Fruit fly (Drosophila melanogaster) whole organism, embryonic: ENCODE measurements around the gene Srr.
A peak's percentile ranks its signal among the peaks of the same experiment; 100 is the strongest.

Source experiments
- Atf-2 ChIP-seq: fragments of 200-800 bp; sonication (Bioruptor generic); optimal IDR thresholded peaks from 2 replicates; lab custom pipeline; 2016; ENCODE audit warnings: missing biosample characterization, missing genetic modification characterization
- Atf3 ChIP-seq: fragments of 200-800 bp; sonication (Bioruptor generic); optimal IDR thresholded peaks from 3 replicates; lab custom pipeline; 2016; ENCODE audit warnings: missing biosample characterization, missing genetic modification characterization
- Bgb ChIP-seq: fragments of 200-800 bp; sonication (Bioruptor generic); IDR thresholded peaks from 2 replicates; pipeline ENCODE4 v1.3.6; 2022; ENCODE audit warnings: missing biosample characterization, missing genetic modification characterization; ENCODE audit not compliant: partially characterized antibody
- CG10431 ChIP-seq: fragments of 200-800 bp; sonication (Bioruptor generic); optimal IDR thresholded peaks from 3 replicates; lab custom pipeline; 2018; ENCODE audit warnings: missing biosample characterization, mild to moderate bottlenecking, missing genetic modification characterization
- CG11093 ChIP-seq: fragments of 200-800 bp; sonication (Bioruptor generic); IDR thresholded peaks from 3 replicates; pipeline ENCODE4 v1.3.6; 2022; ENCODE audit warnings: missing biosample characterization, missing genetic modification characterization
- CG12659 ChIP-seq: fragments of 200-800 bp; sonication (Bioruptor generic); optimal IDR thresholded peaks from 3 replicates; lab custom pipeline; 2017; ENCODE audit warnings: mild to moderate bottlenecking, missing biosample characterization, missing genetic modification reagents, missing genetic modification characterization
- CG14014 ChIP-seq: fragments of 200-800 bp; sonication (Bioruptor generic); IDR thresholded peaks from 2 replicates; pipeline ENCODE4 v1.3.6; 2022; ENCODE audit warnings: missing biosample characterization, missing genetic modification characterization
- CG15514 ChIP-seq: fragments of 200-800 bp; sonication (Bioruptor generic); optimal IDR thresholded peaks from 3 replicates; lab custom pipeline; 2017; ENCODE audit warnings: missing biosample characterization, missing genetic modification characterization, mild to moderate bottlenecking, moderate library complexity, missing genetic modification reagents
- CG17361 ChIP-seq: fragments of 200-800 bp; sonication (Bioruptor generic); IDR thresholded peaks from 3 replicates; pipeline ENCODE4 v1.3.6; 2022; ENCODE audit warnings: missing biosample characterization, missing genetic modification characterization
- CG17912 ChIP-seq: fragments of 200-800 bp; sonication (Bioruptor generic); optimal IDR thresholded peaks from 2 replicates; lab custom pipeline; 2018; ENCODE audit warnings: missing biosample characterization, mild to moderate bottlenecking, missing genetic modification characterization
- CG1832 ChIP-seq: fragments of 200-800 bp; sonication (Bioruptor generic); optimal IDR thresholded peaks from 2 replicates; lab custom pipeline; 2017; ENCODE audit warnings: missing biosample characterization, mild to moderate bottlenecking, missing genetic modification characterization, inconsistent platforms
- CG34224 ChIP-seq: fragments of 200-800 bp; sonication (Bioruptor generic); IDR thresholded peaks from 3 replicates; pipeline ENCODE4 v1.3.6; 2022; ENCODE audit warnings: missing biosample characterization, missing genetic modification characterization; ENCODE audit not compliant: partially characterized antibody
- CG4404 ChIP-seq: fragments of 200-800 bp; sonication (Bioruptor generic); IDR thresholded peaks from 2 replicates; pipeline ENCODE4 v1.3.6; 2022; ENCODE audit warnings: missing biosample characterization, missing genetic modification characterization
- CG7963 ChIP-seq: fragments of 200-800 bp; sonication (Bioruptor generic); IDR thresholded peaks from 3 replicates; pipeline ENCODE4 v1.3.6; 2022; ENCODE audit warnings: missing biosample characterization, missing genetic modification characterization; ENCODE audit not compliant: partially characterized antibody
- CG9876 ChIP-seq: fragments of 200-800 bp; sonication (Bioruptor generic); optimal IDR thresholded peaks from 2 replicates; lab custom pipeline; 2016; ENCODE audit warnings: missing biosample characterization, missing genetic modification characterization
- CG9932 ChIP-seq: fragments of 200-800 bp; sonication (Bioruptor generic); IDR thresholded peaks from 2 replicates; pipeline ENCODE4 v1.3.6; 2022; ENCODE audit warnings: missing biosample characterization, missing genetic modification characterization
- CoRest ChIP-seq: fragments of 200-800 bp; sonication (Bioruptor generic); optimal IDR thresholded peaks from 3 replicates; lab custom pipeline; 2018; ENCODE audit warnings: missing biosample characterization, mild to moderate bottlenecking, missing genetic modification characterization, moderate library complexity
- Dek ChIP-seq: fragments of 200-800 bp; sonication (Bioruptor generic); optimal IDR thresholded peaks from 3 replicates; lab custom pipeline; 2019; ENCODE audit warnings: missing biosample characterization, mild to moderate bottlenecking, missing genetic modification characterization, moderate library complexity
- E2f1 ChIP-seq: fragments of 200-800 bp; sonication (Bioruptor generic); IDR thresholded peaks from 2 replicates; pipeline ENCODE4 v1.3.6; 2022; ENCODE audit warnings: missing biosample characterization, missing genetic modification characterization
- Ets97D ChIP-seq: fragments of 200-800 bp; sonication (Bioruptor generic); optimal IDR thresholded peaks from 3 replicates; lab custom pipeline; 2016; ENCODE audit warnings: missing biosample characterization, missing genetic modification characterization
- Gsc ChIP-seq: fragments of 200-800 bp; sonication (Bioruptor generic); IDR thresholded peaks from 2 replicates; pipeline ENCODE4 v1.3.6; 2022; ENCODE audit warnings: missing biosample characterization, missing genetic modification characterization
- HLH4C ChIP-seq: fragments of 200-800 bp; sonication (Bioruptor generic); IDR thresholded peaks from 3 replicates; pipeline ENCODE4 v1.3.6; 2022; ENCODE audit warnings: missing biosample characterization, missing genetic modification characterization; ENCODE audit not compliant: partially characterized antibody
- Lhr ChIP-seq: fragments of 200-800 bp; sonication (Bioruptor generic); optimal IDR thresholded peaks from 3 replicates; lab custom pipeline; 2017; ENCODE audit warnings: mild to moderate bottlenecking, missing biosample characterization, missing genetic modification reagents, missing genetic modification characterization
- MBD-R2 ChIP-seq: fragments of 200-800 bp; sonication (Bioruptor generic); IDR thresholded peaks from 2 replicates; pipeline ENCODE4 v1.3.6; 2022; ENCODE audit warnings: missing biosample characterization, missing genetic modification characterization
- MESR4 ChIP-seq: fragments of 200-800 bp; sonication (Bioruptor generic); optimal IDR thresholded peaks from 2 replicates; lab custom pipeline; 2018; ENCODE audit warnings: missing biosample characterization, mild to moderate bottlenecking, missing genetic modification characterization, moderate library complexity
- Mrtf ChIP-seq: fragments of 200-800 bp; sonication (Bioruptor generic); IDR thresholded peaks from 3 replicates; pipeline ENCODE4 v1.3.6; 2022; ENCODE audit warnings: missing biosample characterization, missing genetic modification characterization
- Oaz ChIP-seq: fragments of 200-800 bp; sonication (Bioruptor generic); IDR thresholded peaks from 2 replicates; pipeline ENCODE4 v1.3.6; 2022; ENCODE audit warnings: missing biosample characterization, missing genetic modification characterization
- Optix ChIP-seq: fragments of 200-800 bp; sonication (Bioruptor generic); IDR thresholded peaks from 3 replicates; pipeline ENCODE4 v1.3.6; 2022; ENCODE audit warnings: missing biosample characterization, missing genetic modification characterization
- Sry-δ ChIP-seq: fragments of 200-800 bp; sonication (Bioruptor generic); optimal IDR thresholded peaks from 2 replicates; lab custom pipeline; 2016; ENCODE audit warnings: missing biosample characterization, missing genetic modification characterization
- Usf ChIP-seq: fragments of 200-800 bp; sonication (Bioruptor generic); optimal IDR thresholded peaks from 2 replicates; lab custom pipeline; 2017; ENCODE audit warnings: missing genotype, missing biosample characterization, missing genetic modification characterization
- ash1 ChIP-seq: fragments of 200-800 bp; sonication (Bioruptor generic); optimal IDR thresholded peaks from 2 replicates; lab custom pipeline; 2018; ENCODE audit warnings: missing biosample characterization, mild to moderate bottlenecking, missing genetic modification characterization
- chm ChIP-seq: fragments of 200-800 bp; sonication (Bioruptor generic); IDR thresholded peaks from 2 replicates; pipeline ENCODE4 v1.3.6; 2022; ENCODE audit warnings: missing biosample characterization, missing genetic modification characterization
- crp ChIP-seq, 2 experiments: fragments of 200-800 bp; sonication (Bioruptor generic); optimal IDR thresholded peaks; 2 replicates in 1 of 2; 3 replicates in 1 of 2; lab custom pipeline; 2017; ENCODE audit warnings: missing biosample characterization in 2 of 2, missing genetic modification characterization in 2 of 2, mild to moderate bottlenecking in 1 of 2, moderate library complexity in 1 of 2
- dysf ChIP-seq: fragments of 200-800 bp; sonication (Bioruptor generic); IDR thresholded peaks from 3 replicates; pipeline ENCODE4 v1.3.6; 2022; ENCODE audit warnings: missing biosample characterization, missing genetic modification characterization
- eyg ChIP-seq: fragments of 200-800 bp; sonication (Bioruptor generic); optimal IDR thresholded peaks from 3 replicates; lab custom pipeline; 2016; ENCODE audit warnings: missing biosample characterization, missing genetic modification characterization
- jumu ChIP-seq: fragments of 200-800 bp; sonication (Bioruptor generic); optimal IDR thresholded peaks from 3 replicates; lab custom pipeline; 2016; ENCODE audit warnings: missing biosample characterization, missing genetic modification characterization
- lbe ChIP-seq: fragments of 200-800 bp; sonication (Bioruptor generic); optimal IDR thresholded peaks from 2 replicates; lab custom pipeline; 2016; ENCODE audit warnings: missing biosample characterization, mild to moderate bottlenecking, missing genetic modification characterization
- lov ChIP-seq, 2 experiments: fragments of 200-800 bp in 1 of 2; fragments of >200 bp in 1 of 2; sonication (Bioruptor generic) in 1 of 2; IDR thresholded peaks in 1 of 2; optimal IDR thresholded peaks in 1 of 2; 2 replicates in 1 of 2; 3 replicates in 1 of 2; pipeline versions ENCODE4 v1.3.6 to Lab custom; 2017 to 2022; ENCODE audit warnings: missing biosample characterization in 1 of 2, missing genetic modification characterization in 1 of 2
- luna ChIP-seq: fragments of 200-800 bp; sonication (Bioruptor generic); optimal IDR thresholded peaks from 2 replicates; lab custom pipeline; 2016; ENCODE audit warnings: missing biosample characterization, missing genetic modification characterization
- otp ChIP-seq: fragments of 200-800 bp; sonication (Bioruptor generic); IDR thresholded peaks from 3 replicates; pipeline ENCODE4, ENCODE4 v1.3.6; 2022; ENCODE audit warnings: missing biosample characterization, missing genetic modification characterization
- pan ChIP-seq, 4 experiments: fragments of >200 bp in 3 of 4; fragments of 200-800 bp in 1 of 4; sonication (Bioruptor generic) in 1 of 4; optimal IDR thresholded peaks in 3 of 4; IDR thresholded peaks in 1 of 4; 2 replicates each; pipeline versions ENCODE4 v1.3.6 to Lab custom; 2017 to 2022; ENCODE audit warnings: missing biosample characterization in 2 of 4, missing genetic modification characterization in 2 of 4, mixed read lengths in 1 of 4
- sob ChIP-seq: fragments of 200-800 bp; sonication (Bioruptor generic); IDR thresholded peaks from 2 replicates; pipeline ENCODE4 v1.3.6; 2022; ENCODE audit warnings: missing biosample characterization, missing genetic modification characterization
- trem ChIP-seq: fragments of 200-800 bp; optimal IDR thresholded peaks from 3 replicates; lab custom pipeline; 2019; ENCODE audit warnings: missing biosample characterization, mild to moderate bottlenecking, missing genetic modification characterization, moderate library complexity
- tup ChIP-seq: fragments of 200-800 bp; sonication (Bioruptor generic); optimal IDR thresholded peaks from 2 replicates; lab custom pipeline; 2016; ENCODE audit warnings: missing biosample characterization, mild to moderate bottlenecking, missing genetic modification characterization, moderate library complexity

The Srr gene

DNA sequence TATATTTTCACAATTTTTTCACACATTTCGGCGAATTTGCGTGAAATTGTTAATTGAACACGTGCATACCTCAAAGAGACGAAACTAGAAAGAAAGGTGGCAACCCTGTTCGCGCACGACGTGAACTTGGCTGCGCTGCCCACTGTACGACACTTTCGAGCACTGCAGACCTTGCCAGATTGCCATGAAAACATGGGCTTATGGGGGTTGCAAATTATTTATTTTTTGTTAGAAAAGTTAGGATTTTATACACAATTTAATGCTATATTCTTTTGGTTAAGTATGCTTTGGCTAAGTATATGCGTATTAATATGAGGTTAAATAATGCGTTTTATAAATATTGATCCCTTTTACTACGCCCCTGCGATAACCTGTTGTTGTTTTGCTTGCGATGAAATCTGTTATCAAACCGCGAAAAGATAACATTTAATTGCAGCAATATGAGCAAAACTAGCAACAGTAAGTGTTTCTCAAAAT lies 36.0 kb downstream of the Srr start, which contains the start of the genes RpL34b and CG8132 (continued):
- TF ChIP-seq Lhr (GFP tag; lab: Kevin White, UChicago), result peak; percentile 97
- TF ChIP-seq CG12659 (GFP tag; lab: Kevin White, UChicago), result peak; percentile 99
- TF ChIP-seq CG11093 (GFP tag; lab: Robert Waterston, UW), result peak; percentile 88
- TF ChIP-seq CG14014 (GFP tag; lab: Robert Waterston, UW), result peak; percentile 94
- peak; percentile 91 for TF ChIP-seq lbe (GFP tag; lab: Kevin White, UChicago)
- TF ChIP-seq CG1832 (GFP tag; lab: Kevin White, UChicago), result no peak
- TF ChIP-seq crp (GFP tag; optimal IDR thresholded peaks at IDR 0.05; lab: Kevin White, UChicago), result peak in 1 of 2 experiments; percentile 76
- peak; percentile 92 for TF ChIP-seq tup (GFP tag; lab: Kevin White, UChicago)
- TF ChIP-seq CG7963 (GFP tag; lab: Robert Waterston, UW), result no peak
- peak; percentile 97 for TF ChIP-seq MBD-R2 (GFP tag; lab: Robert Waterston, UW)
- TF ChIP-seq Atf3 (GFP tag; lab: Kevin White, UChicago), result peak; percentile 95
- peak; percentile 97 for TF ChIP-seq sob (GFP tag; lab: Robert Waterston, UW)
- TF ChIP-seq CG15514, result peak; percentile 93
- peak; percentile 93 for TF ChIP-seq CG10431 (GFP tag; lab: Kevin White, UChicago)
- peak; percentile 95 for TF ChIP-seq CG17361 (GFP tag; lab: Robert Waterston, UW)
- TF ChIP-seq Sry-δ (GFP tag; lab: Kevin White, UChicago), result peak; percentile 78
- peak; percentile 97 for TF ChIP-seq CG9876
- TF ChIP-seq dysf (GFP tag; lab: Robert Waterston, UW), result peak; percentile 95
- peak; percentile 97 for TF ChIP-seq ash1
- no peak for TF ChIP-seq pan (optimal IDR thresholded peaks at IDR 0.05; lab: Kevin White, UChicago)
- TF ChIP-seq pan (GFP tag; optimal IDR thresholded peaks at IDR 0.05 in 1 of 2, IDR thresholded peaks at IDR 0.05 in 1 of 2), result peak in 1 of 2 experiments; percentile 96
- peak; percentile 94 for TF ChIP-seq luna (GFP tag; lab: Kevin White, UChicago)
- peak; percentile 93 for TF ChIP-seq E2f1
- TF ChIP-seq HLH4C (GFP tag; lab: Robert Waterston, UW), result peak; percentile 19; the same call in 1 of the 3 replicates
- peak; percentile 94 for TF ChIP-seq Mrtf (GFP tag; lab: Robert Waterston, UW)
- TF ChIP-seq Atf-2 (GFP tag; lab: Kevin White, UChicago), result peak; percentile 90
- TF ChIP-seq chm (GFP tag; lab: Robert Waterston, UW), result peak; percentile 94
- peak; percentile 95 for TF ChIP-seq CG4404 (GFP tag; lab: Robert Waterston, UW)
- peak; percentile 61 for TF ChIP-seq Bgb (GFP tag; lab: Robert Waterston, UW)
- peak; percentile 94 for TF ChIP-seq MESR4
- peak; percentile 98 for TF ChIP-seq CG17912 (GFP tag; lab: Kevin White, UChicago)
- peak; percentile 99 for TF ChIP-seq Ets97D
- peak; percentile 95 for TF ChIP-seq trem
- no peak for TF ChIP-seq CG34224 (GFP tag; lab: Robert Waterston, UW)
- peak; percentile 79 for TF ChIP-seq Gsc (GFP tag; lab: Robert Waterston, UW)
- no peak for TF ChIP-seq lov (optimal IDR thresholded peaks at IDR 0.05; lab: Kevin White, UChicago)
- TF ChIP-seq lov (GFP tag; IDR thresholded peaks at IDR 0.05; lab: Robert Waterston, UW), result peak; percentile 94
- peak; percentile 98 for TF ChIP-seq CG9932 (GFP tag; lab: Robert Waterston, UW)
- peak; percentile 96 for TF ChIP-seq Dek (tag; lab: Kevin White, UChicago)
- peak; percentile 85 for TF ChIP-seq Oaz
- peak; percentile 78 for TF ChIP-seq eyg (GFP tag; lab: Kevin White, UChicago)
- peak; percentile 94 for TF ChIP-seq otp (GFP tag; lab: Robert Waterston, UW)
- peak; percentile 86 for TF ChIP-seq Optix (GFP tag; lab: Robert Waterston, UW)
- peak; percentile 97 for TF ChIP-seq jumu (GFP tag; lab: Kevin White, UChicago)
- peak; percentile 96 for TF ChIP-seq CoRest (tag; lab: Kevin White, UChicago)
- TF ChIP-seq Usf (GFP tag; lab: Kevin White, UChicago), result peak; percentile 95
